Fruit fly (Drosophila melanogaster): Measurements from ENCODE around the gene Drsl3.

- TF ChIP-seq Atf-2 (GFP tag; optimal IDR thresholded peaks at IDR 0.05) (no peak), CG4360 (GFP tag; IDR thresholded peaks at IDR 0.05) (no peak), tio (GFP tag; optimal IDR thresholded peaks at IDR 0.05) (no peak), CG6854 (GFP tag; optimal IDR thresholded peaks at IDR 0.05) (no peak), CG14050 (GFP tag; IDR thresholded peaks at IDR 0.05) (no peak), unpg (GFP tag; optimal IDR thresholded peaks at IDR 0.05) (no peak), CG34376 (GFP tag; optimal IDR thresholded peaks at IDR 0.05) (no peak), CG8281 (tag; optimal IDR thresholded peaks at IDR 0.05) (no peak), pum (GFP tag; optimal IDR thresholded peaks at IDR 0.05) (no peak), btn (GFP tag; optimal IDR thresholded peaks at IDR 0.05) (no peak), Bgb (GFP tag; IDR thresholded peaks at IDR 0.05; ENCODE audit: partially characterized antibody) (no peak)
These were observed 40.2 kb upstream of the Drsl3 start for dm6 chr3L:3274463-3275177.
